Fruit fly (Drosophila melanogaster) whole organism, embryonic: ENCODE data around the gene CstF64.

ENCODE experiments used
- B-H1 ChIP-seq: fragments of 200-800 bp; sonication (Bioruptor generic); IDR thresholded peaks from 3 replicates; pipeline ENCODE4 v1.3.6; 2022; ENCODE audit warnings: missing biosample characterization, missing genetic modification characterization
- Bdp1 ChIP-seq: fragments of 200-800 bp; sonication (Bioruptor generic); optimal IDR thresholded peaks from 3 replicates; lab custom pipeline; 2016; ENCODE audit warnings: missing biosample characterization, missing genetic modification characterization
- Bgb ChIP-seq: fragments of 200-800 bp; sonication (Bioruptor generic); IDR thresholded peaks from 2 replicates; pipeline ENCODE4 v1.3.6; 2022; ENCODE audit warnings: missing biosample characterization, missing genetic modification characterization; ENCODE audit not compliant: partially characterized antibody
- BtbVII ChIP-seq: fragments of 200-800 bp; sonication (Bioruptor generic); optimal IDR thresholded peaks from 3 replicates; lab custom pipeline; 2017; ENCODE audit warnings: missing biosample characterization, mild to moderate bottlenecking, missing genetic modification characterization
- CG10366 ChIP-seq: fragments of 200-800 bp; sonication (Bioruptor generic); IDR thresholded peaks from 2 replicates; pipeline ENCODE4 v1.3.6; 2022; ENCODE audit warnings: missing biosample characterization, missing genetic modification characterization
- CG10431 ChIP-seq: fragments of 200-800 bp; sonication (Bioruptor generic); optimal IDR thresholded peaks from 3 replicates; lab custom pipeline; 2018; ENCODE audit warnings: missing biosample characterization, mild to moderate bottlenecking, missing genetic modification characterization
- CG10565 ChIP-seq: fragments of 200-800 bp; sonication (Bioruptor generic); optimal IDR thresholded peaks from 3 replicates; lab custom pipeline; 2016; ENCODE audit warnings: missing biosample characterization, mild to moderate bottlenecking, missing genetic modification characterization
- CG11696 ChIP-seq: fragments of 200-800 bp; sonication (Bioruptor generic); IDR thresholded peaks from 2 replicates; pipeline ENCODE4 v1.3.6; 2022; ENCODE audit warnings: missing biosample characterization, missing genetic modification characterization
- CG12104 ChIP-seq: fragments of 200-800 bp; sonication (Bioruptor generic); optimal IDR thresholded peaks from 3 replicates; lab custom pipeline; 2016; ENCODE audit warnings: missing biosample characterization, missing genetic modification characterization
- CG12236 ChIP-seq: fragments of 200-800 bp; sonication (Bioruptor generic); optimal IDR thresholded peaks from 2 replicates; lab custom pipeline; 2016; ENCODE audit warnings: missing biosample characterization, missing genetic modification characterization
- CG12299 ChIP-seq: fragments of 200-800 bp; sonication (Bioruptor generic); optimal IDR thresholded peaks from 2 replicates; lab custom pipeline; 2018; ENCODE audit warnings: missing biosample characterization, mild to moderate bottlenecking, missing genetic modification characterization
- CG13894 ChIP-seq: fragments of 200-800 bp; sonication (Bioruptor generic); optimal IDR thresholded peaks from 3 replicates; lab custom pipeline; 2018; ENCODE audit warnings: missing biosample characterization, mild to moderate bottlenecking, missing genetic modification characterization, moderate library complexity
- CG14860 ChIP-seq: fragments of 200-800 bp; sonication (Bioruptor generic); IDR thresholded peaks from 3 replicates; pipeline ENCODE4 v1.3.6; 2022; ENCODE audit warnings: missing biosample characterization, missing genetic modification characterization; ENCODE audit not compliant: partially characterized antibody
- CG15696 ChIP-seq: fragments of 200-800 bp; sonication (Bioruptor generic); optimal IDR thresholded peaks from 2 replicates; lab custom pipeline; 2019; ENCODE audit warnings: missing biosample characterization, mild to moderate bottlenecking, missing genetic modification characterization, moderate library complexity
- CG16813 ChIP-seq: fragments of 200-800 bp; sonication (Bioruptor generic); IDR thresholded peaks from 3 replicates; pipeline ENCODE4 v1.3.6; 2022; ENCODE audit warnings: missing biosample characterization, missing genetic modification characterization; ENCODE audit not compliant: partially characterized antibody
- CG18476 ChIP-seq: fragments of 200-800 bp; sonication (Bioruptor generic); optimal IDR thresholded peaks from 2 replicates; lab custom pipeline; 2016; ENCODE audit warnings: missing biosample characterization, mild to moderate bottlenecking, missing genetic modification characterization
- CG2712 ChIP-seq: fragments of 200-800 bp; optimal IDR thresholded peaks from 3 replicates; lab custom pipeline; 2019; ENCODE audit warnings: missing biosample characterization, mild to moderate bottlenecking, missing genetic modification characterization, moderate library complexity
- CG34422 ChIP-seq: fragments of 200-800 bp; sonication (Bioruptor generic); IDR thresholded peaks from 3 replicates; pipeline ENCODE4 v1.3.6; 2022; ENCODE audit warnings: missing biosample characterization, missing genetic modification characterization
- CG3838 ChIP-seq: fragments of 200-800 bp; sonication (Bioruptor generic); optimal IDR thresholded peaks from 3 replicates; lab custom pipeline; 2016; ENCODE audit warnings: missing biosample characterization, missing genetic modification characterization
- CG3995 ChIP-seq: fragments of 200-800 bp; sonication (Bioruptor generic); optimal IDR thresholded peaks from 3 replicates; lab custom pipeline; 2016; ENCODE audit warnings: missing biosample characterization, missing genetic modification characterization
- CG42726 ChIP-seq: fragments of 200-800 bp; sonication (Bioruptor generic); IDR thresholded peaks from 2 replicates; pipeline ENCODE4 v1.3.6; 2022; ENCODE audit warnings: missing biosample characterization, missing genetic modification characterization; ENCODE audit not compliant: partially characterized antibody
- CG6791 ChIP-seq: fragments of 200-800 bp; sonication (Bioruptor generic); IDR thresholded peaks from 3 replicates; pipeline ENCODE4 v1.3.6; 2022; ENCODE audit warnings: missing biosample characterization, missing genetic modification characterization; ENCODE audit not compliant: partially characterized antibody
- CG7963 ChIP-seq: fragments of 200-800 bp; sonication (Bioruptor generic); IDR thresholded peaks from 3 replicates; pipeline ENCODE4 v1.3.6; 2022; ENCODE audit warnings: missing biosample characterization, missing genetic modification characterization; ENCODE audit not compliant: partially characterized antibody
- CTCF ChIP-seq: fragments of 200-800 bp; sonication (Bioruptor generic); optimal IDR thresholded peaks from 2 replicates; lab custom pipeline; 2017; ENCODE audit warnings: missing biosample characterization, mild to moderate bottlenecking, missing genetic modification characterization, moderate library complexity
- MESR4 ChIP-seq: fragments of 200-800 bp; sonication (Bioruptor generic); optimal IDR thresholded peaks from 2 replicates; lab custom pipeline; 2018; ENCODE audit warnings: missing biosample characterization, mild to moderate bottlenecking, missing genetic modification characterization, moderate library complexity
- Poxn ChIP-seq: fragments of 200-800 bp; sonication (Bioruptor generic); IDR thresholded peaks from 2 replicates; pipeline ENCODE4 v1.3.6; 2022; ENCODE audit warnings: missing biosample characterization, missing genetic modification characterization
- Scr ChIP-seq: fragments of 200-800 bp; sonication (Bioruptor generic); IDR thresholded peaks from 2 replicates; pipeline ENCODE4 v1.3.6; 2022; ENCODE audit warnings: missing biosample characterization, missing genetic modification characterization; ENCODE audit not compliant: partially characterized antibody
- Side ChIP-seq: fragments of 200-800 bp; sonication (Bioruptor generic); optimal IDR thresholded peaks from 2 replicates; lab custom pipeline; 2016; ENCODE audit warnings: missing biosample characterization, missing genetic modification characterization
- Sry-β ChIP-seq: fragments of 200-800 bp; sonication (Bioruptor generic); optimal IDR thresholded peaks from 2 replicates; lab custom pipeline; 2018; ENCODE audit warnings: missing biosample characterization, mild to moderate bottlenecking, missing genetic modification characterization, moderate library complexity
- ara ChIP-seq: fragments of 200-800 bp; sonication (Bioruptor generic); IDR thresholded peaks from 2 replicates; pipeline ENCODE4 v1.3.6; 2022; ENCODE audit warnings: missing biosample characterization, missing genetic modification characterization
- ato ChIP-seq: fragments of 200-800 bp; sonication (Bioruptor generic); IDR thresholded peaks from 2 replicates; pipeline ENCODE4 v1.3.6; 2022; ENCODE audit warnings: missing biosample characterization, missing genetic modification characterization; ENCODE audit not compliant: partially characterized antibody
- bbx ChIP-seq: fragments of 200-800 bp; sonication (Bioruptor generic); IDR thresholded peaks from 2 replicates; pipeline ENCODE4 v1.3.6; 2022; ENCODE audit warnings: missing biosample characterization, missing genetic modification characterization; ENCODE audit not compliant: partially characterized antibody
- bcd ChIP-seq: fragments of 200-800 bp; sonication (Bioruptor generic); optimal IDR thresholded peaks from 2 replicates; lab custom pipeline; 2017; ENCODE audit warnings: missing biosample characterization, mild to moderate bottlenecking, missing genetic modification characterization
- bowl ChIP-seq: fragments of 200-800 bp; sonication (Bioruptor generic); IDR thresholded peaks from 2 replicates; pipeline ENCODE4 v1.3.6; 2022; ENCODE audit warnings: missing biosample characterization, missing genetic modification characterization
- bsh ChIP-seq, 2 experiments: fragments of 200-800 bp; sonication (Bioruptor generic); optimal IDR thresholded peaks; 2 replicates each; lab custom pipeline; 2017 to 2018; ENCODE audit warnings: mild to moderate bottlenecking in 2 of 2, missing biosample characterization in 2 of 2, missing genetic modification characterization in 2 of 2, moderate library complexity in 1 of 2
- chif ChIP-seq, 2 experiments: fragments of 200-800 bp; sonication (Bioruptor generic); optimal IDR thresholded peaks; 3 replicates each; lab custom pipeline; 2016; ENCODE audit warnings: missing biosample characterization in 2 of 2, missing genetic modification characterization in 2 of 2
- chinmo ChIP-seq: fragments of 200-800 bp; sonication (Bioruptor generic); IDR thresholded peaks from 4 replicates; pipeline ENCODE4 v1.3.6; 2022; ENCODE audit warnings: missing biosample characterization, missing genetic modification characterization; ENCODE audit not compliant: partially characterized antibody
- chm ChIP-seq: fragments of 200-800 bp; sonication (Bioruptor generic); IDR thresholded peaks from 2 replicates; pipeline ENCODE4 v1.3.6; 2022; ENCODE audit warnings: missing biosample characterization, missing genetic modification characterization
- corto ChIP-seq: fragments of 200-800 bp; sonication (Bioruptor generic); optimal IDR thresholded peaks from 2 replicates; lab custom pipeline; 2016; ENCODE audit warnings: missing biosample characterization, mild to moderate bottlenecking, missing genetic modification characterization, moderate library complexity
- crol ChIP-seq: fragments of 200-800 bp; sonication (Bioruptor generic); IDR thresholded peaks from 2 replicates; pipeline ENCODE4 v1.3.6; 2022; ENCODE audit warnings: missing biosample characterization, missing genetic modification characterization
- dmrt99B ChIP-seq: fragments of 200-800 bp; sonication (Bioruptor generic); optimal IDR thresholded peaks from 2 replicates; lab custom pipeline; 2018; ENCODE audit warnings: missing biosample characterization, mild to moderate bottlenecking, missing genetic modification characterization, moderate library complexity
- gcm2 ChIP-seq: fragments of 200-800 bp; sonication (Bioruptor generic); optimal IDR thresholded peaks from 2 replicates; lab custom pipeline; 2016; ENCODE audit warnings: missing biosample characterization, missing genetic modification characterization
- inv ChIP-seq: fragments of 200-800 bp; sonication (Bioruptor generic); IDR thresholded peaks from 2 replicates; pipeline ENCODE4 v1.3.6; 2022; ENCODE audit warnings: missing biosample characterization, missing genetic modification characterization; ENCODE audit not compliant: partially characterized antibody
- nerfin-2 ChIP-seq: fragments of 200-800 bp; sonication (Bioruptor generic); IDR thresholded peaks from 2 replicates; pipeline ENCODE4 v1.3.6; 2022; ENCODE audit warnings: missing biosample characterization, missing genetic modification characterization; ENCODE audit not compliant: partially characterized antibody
- phol ChIP-seq: fragments of 200-800 bp; sonication (Bioruptor generic); optimal IDR thresholded peaks from 3 replicates; lab custom pipeline; 2018; ENCODE audit warnings: missing biosample characterization, mild to moderate bottlenecking, missing genetic modification characterization, moderate library complexity
- scrt ChIP-seq: fragments of 200-800 bp; sonication (Bioruptor generic); optimal IDR thresholded peaks from 2 replicates; lab custom pipeline; 2018; ENCODE audit warnings: missing biosample characterization, mild to moderate bottlenecking, missing genetic modification characterization, moderate library complexity
- sim ChIP-seq: fragments of 200-800 bp; sonication (Bioruptor generic); IDR thresholded peaks from 2 replicates; pipeline ENCODE4 v1.3.6; 2022; ENCODE audit warnings: missing biosample characterization, missing genetic modification characterization
- sisA ChIP-seq: fragments of 200-800 bp; sonication (Bioruptor generic); IDR thresholded peaks from 2 replicates; pipeline ENCODE4 v1.3.6; 2022; ENCODE audit warnings: missing biosample characterization, missing genetic modification characterization
- tgo ChIP-seq: fragments of 200-800 bp; sonication (Bioruptor generic); IDR thresholded peaks from 3 replicates; pipeline ENCODE4 v1.3.6; 2022; ENCODE audit warnings: missing biosample characterization, missing genetic modification characterization
- tio ChIP-seq: fragments of 200-800 bp; sonication (Bioruptor generic); optimal IDR thresholded peaks from 2 replicates; lab custom pipeline; 2017; ENCODE audit warnings: missing biosample characterization, missing genetic modification characterization, inconsistent platforms

Gene CstF64

dm6 chr3R:18628311-18628811, 31.1 kb upstream of the CstF64 start (continued):
- TF ChIP-seq ara (GFP tag; lab: Robert Waterston, UW) (no peak), CG14860 (GFP tag; lab: Robert Waterston, UW) (peak; percentile 70), sisA (no peak), CG15696 (no peak), bowl (GFP tag; lab: Robert Waterston, UW) (no peak), Poxn (no peak), bbx (GFP tag; lab: Robert Waterston, UW) (peak; percentile 64), CG3995 (GFP tag; lab: Kevin White, UChicago) (no peak), CG10431 (GFP tag; lab: Kevin White, UChicago) (no peak), B-H1 (GFP tag; lab: Robert Waterston, UW) (no peak), CG11696 (GFP tag; lab: Robert Waterston, UW) (no peak), CTCF (peak; percentile 66), phol (tag; lab: Kevin White, UChicago) (no peak), crol (no peak), CG42726 (GFP tag; lab: Robert Waterston, UW) (0 out of 2 replicates have a peak, but pooled peaks have one; percentile 21), Sry-β (peak; percentile 81), nerfin-2 (GFP tag; lab: Robert Waterston, UW) (peak; percentile 62), chinmo (peak; percentile 74; the same call in 2 of the 4 replicates), CG3838 (GFP tag; lab: Kevin White, UChicago) (no peak), Bdp1 (peak; percentile 98), CG7963 (GFP tag; lab: Robert Waterston, UW) (peak; percentile 56; the same call in 2 of the 3 replicates), CG10565 (GFP tag; lab: Kevin White, UChicago) (no peak), bcd (no peak), CG10366 (GFP tag; lab: Robert Waterston, UW) (no peak), chm (GFP tag; lab: Robert Waterston, UW) (no peak), Bgb (GFP tag; lab: Robert Waterston, UW) (peak; percentile 61), CG13894 (no peak), Scr (GFP tag; lab: Robert Waterston, UW) (peak; percentile 57; the same call in 1 of the 2 replicates), sim (GFP tag; lab: Robert Waterston, UW) (no peak), inv (GFP tag; lab: Robert Waterston, UW) (peak; percentile 17; the same call in 1 of the 2 replicates), dmrt99B (tag; lab: Kevin White, UChicago) (peak; percentile 11), tgo (GFP tag; lab: Robert Waterston, UW) (no peak), chif (GFP tag; optimal IDR thresholded peaks at IDR 0.05; lab: Kevin White, UChicago) (no peak), CG12299 (tag; lab: Kevin White, UChicago) (no peak), CG2712 (tag; lab: Kevin White, UChicago) (no peak), CG18476 (GFP tag; lab: Kevin White, UChicago) (no peak), BtbVII (GFP tag; lab: Kevin White, UChicago) (no peak), CG34422 (GFP tag; lab: Robert Waterston, UW) (no peak), ato (GFP tag; lab: Robert Waterston, UW) (peak; percentile 74), CG12236 (GFP tag; lab: Kevin White, UChicago) (no peak), bsh (GFP tag; optimal IDR thresholded peaks at IDR 0.05; lab: Kevin White, UChicago) (no peak), MESR4 (no peak), CG6791 (GFP tag; lab: Robert Waterston, UW) (peak; percentile 81), tio (no peak), CG16813 (GFP tag; lab: Robert Waterston, UW) (peak; percentile 40; the same call in 2 of the 3 replicates), Side (no peak), gcm2 (GFP tag; lab: Kevin White, UChicago) (no peak), CG12104 (GFP tag; lab: Kevin White, UChicago) (no peak), scrt (no peak), corto (no peak)
